Fruit fly (Drosophila melanogaster) whole organism, pupa: Measurements from ENCODE around the gene CG33791.

ENCODE experiments used
- CG12605 ChIP-seq: fragments of 200-800 bp; sonication (Bioruptor generic); IDR thresholded peaks from 2 replicates; pipeline ENCODE4 v1.3.6; 2022; ENCODE audit warnings: missing biosample characterization, missing genetic modification characterization
- CG15710 ChIP-seq: fragments of 200-800 bp; sonication (Bioruptor generic); optimal IDR thresholded peaks from 2 replicates; lab custom pipeline; 2018; ENCODE audit warnings: missing biosample characterization, mild to moderate bottlenecking, missing genetic modification characterization, moderate library complexity
- CG17806 ChIP-seq: fragments of 200-800 bp; sonication (Bioruptor generic); optimal IDR thresholded peaks from 2 replicates; lab custom pipeline; 2018; ENCODE audit warnings: missing biosample characterization, mild to moderate bottlenecking, missing genetic modification characterization, moderate library complexity
- CG8159 ChIP-seq: fragments of 200-800 bp; sonication (Bioruptor generic); optimal IDR thresholded peaks from 3 replicates; lab custom pipeline; 2018; ENCODE audit warnings: missing biosample characterization, mild to moderate bottlenecking, missing genetic modification characterization, moderate library complexity
- CG8301 ChIP-seq: fragments of 200-800 bp; sonication (Bioruptor generic); optimal IDR thresholded peaks from 2 replicates; lab custom pipeline; 2018; ENCODE audit warnings: missing biosample characterization, mild to moderate bottlenecking, missing genetic modification characterization
- D1 ChIP-seq: fragments of 200-800 bp; sonication (Bioruptor generic); optimal IDR thresholded peaks from 2 replicates; lab custom pipeline; 2018; ENCODE audit warnings: missing biosample characterization, mild to moderate bottlenecking, missing genetic modification characterization, moderate library complexity
- EcR ChIP-seq: fragments of 200-800 bp; sonication (Bioruptor generic); optimal IDR thresholded peaks from 3 replicates; lab custom pipeline; 2019; ENCODE audit warnings: missing biosample characterization, missing genetic modification characterization, mild to moderate bottlenecking, moderate library complexity, missing genetic modification reagents
- Pif1A ChIP-seq: fragments of 200-800 bp; sonication (Bioruptor generic); optimal IDR thresholded peaks from 3 replicates; lab custom pipeline; 2016; ENCODE audit warnings: missing biosample characterization, missing genetic modification characterization
- Pif1B ChIP-seq: fragments of 200-800 bp; sonication (Bioruptor generic); optimal IDR thresholded peaks from 3 replicates; lab custom pipeline; 2016; ENCODE audit warnings: missing biosample characterization, missing genetic modification characterization

- TF ChIP-seq CG12605 (GFP tag; lab: Robert Waterston, UW) = no peak
- TF ChIP-seq D1 (tag; lab: Kevin White, UChicago) = no peak
- TF ChIP-seq CG15710 = no peak
- no peak for TF ChIP-seq Pif1B (GFP tag; lab: Kevin White, UChicago)
- no peak for TF ChIP-seq Pif1A (GFP tag; lab: Kevin White, UChicago)
- no peak for TF ChIP-seq CG8159 (tag; lab: Kevin White, UChicago)
- TF ChIP-seq CG17806 = no peak
- no peak for TF ChIP-seq CG8301 (tag; lab: Kevin White, UChicago)
- TF ChIP-seq EcR (GFP tag; lab: Kevin White, UChicago) = no peak
Observed at dm6 chr3L:1653752-1654151, 51.0 kb downstream of the CG33791 start.
